Fruit fly (Drosophila melanogaster): ENCODE results near the gene CG42367.

CG42367 gene

dm6 chr2L:9897296-9897695, 33.1 kb upstream of the CG42367 start, which contains the start of gene RpS2 (continued):
- TF ChIP-seq CG7556 (GFP tag; optimal IDR thresholded peaks at IDR 0.05) (no peak), CG3726 (GFP tag; IDR thresholded peaks at IDR 0.05) (no peak), stc (GFP tag; IDR thresholded peaks at IDR 0.05) (no peak), CG2875 (GFP tag; optimal IDR thresholded peaks at IDR 0.05) (peak; percentile 13), D19A (tag; optimal IDR thresholded peaks at IDR 0.05) (no peak), ranshi (GFP tag; IDR thresholded peaks at IDR 0.05) (no peak), Fer3 (tag; optimal IDR thresholded peaks at IDR 0.05) (peak; percentile 50), nau (GFP tag; optimal IDR thresholded peaks at IDR 0.05) (peak; percentile 64), scrt (GFP tag; optimal IDR thresholded peaks at IDR 0.05) (peak; percentile 9), CG15696 (tag; optimal IDR thresholded peaks at IDR 0.05) (no peak), Dfd (GFP tag; optimal IDR thresholded peaks at IDR 0.05) (no peak), Eip74EF (GFP tag; optimal IDR thresholded peaks at IDR 0.05) (peak in 1 of 2 experiments; percentile 11), E2f1 (GFP tag; IDR thresholded peaks at IDR 0.05) (no peak), nom (GFP tag; optimal IDR thresholded peaks at IDR 0.05) (peak; percentile 75), tna (GFP tag; IDR thresholded peaks at IDR 0.05; ENCODE audit: partially characterized antibody) (peak; percentile 97), wdn (GFP tag; IDR thresholded peaks at IDR 0.05) (0 out of 2 replicates have a peak, but pooled peaks have one; percentile 33), NC2α (GFP tag; optimal IDR thresholded peaks at IDR 0.05) (no peak), HLH54F (GFP tag; optimal IDR thresholded peaks at IDR 0.05) (peak; percentile 13), Optix (GFP tag; IDR thresholded peaks at IDR 0.05) (no peak), dm (GFP tag; optimal IDR thresholded peaks at IDR 0.05) (peak; percentile 92), CG18476 (GFP tag; optimal IDR thresholded peaks at IDR 0.05) (no peak), CG3065 (GFP tag; optimal IDR thresholded peaks at IDR 0.05) (no peak), CG6854 (GFP tag; optimal IDR thresholded peaks at IDR 0.05) (peak; percentile 26), h (optimal IDR thresholded peaks at IDR 0.05) (no peak), Oli (tag; optimal IDR thresholded peaks at IDR 0.05) (no peak), slbo (GFP tag; IDR thresholded peaks at IDR 0.05) (peak; percentile 64), br (optimal IDR thresholded peaks at IDR 0.05) (no peak), CG10979 (tag; optimal IDR thresholded peaks at IDR 0.05) (peak; percentile 38), CG2678 (tag; optimal IDR thresholded peaks at IDR 0.05) (peak; percentile 42), CG10543 (GFP tag; optimal IDR thresholded peaks at IDR 0.05) (peak; percentile 47), CG11696 (GFP tag; IDR thresholded peaks at IDR 0.05) (no peak), NFAT (GFP tag; IDR thresholded peaks at IDR 0.05) (peak; percentile 36), Dek (tag; optimal IDR thresholded peaks at IDR 0.05) (peak; percentile 21), Med (GFP tag) (peak; percentile 79), Lhr (GFP tag; optimal IDR thresholded peaks at IDR 0.05) (peak; percentile 51), sens (GFP tag) (peak; percentile 91), CG6175 (GFP tag; IDR thresholded peaks at IDR 0.05) (no peak), Fer1 (GFP tag; optimal IDR thresholded peaks at IDR 0.05) (peak; percentile 52), vfl (GFP tag; optimal IDR thresholded peaks at IDR 0.05) (peak; percentile 33), tgo (GFP tag; IDR thresholded peaks at IDR 0.05) (no peak), klu (GFP tag; IDR thresholded peaks at IDR 0.05) (no peak), CG13894 (tag; optimal IDR thresholded peaks at IDR 0.05) (peak; percentile 69), gsb-n (tag; optimal IDR thresholded peaks at IDR 0.05) (peak; percentile 60), CTCF (GFP tag; optimal IDR thresholded peaks at IDR 0.05) (peak; percentile 30), CG9876 (GFP tag; optimal IDR thresholded peaks at IDR 0.05) (no peak), CG7271 (tag; optimal IDR thresholded peaks at IDR 0.05) (no peak), croc (GFP tag; conservative IDR thresholded peaks at IDR 0.05) (no peak), Nf-YC (tag; optimal IDR thresholded peaks at IDR 0.05) (peak; percentile 22), CG15601 (tag; optimal IDR thresholded peaks at IDR 0.05) (peak; percentile 8), lov (optimal IDR thresholded peaks at IDR 0.05) (no peak), lov (GFP tag; IDR thresholded peaks at IDR 0.05) (no peak), Deaf1 (tag; optimal IDR thresholded peaks at IDR 0.05) (no peak), CG4730 (GFP tag; IDR thresholded peaks at IDR 0.05) (no peak)

Measured in whole organism, embryonic.